Worm (Caenorhabditis elegans): ENCODE data around the gene cfim-2.

ce11 chrIV:8923381-8923780, 2.7 kb upstream of the cfim-2 start:
- TF ChIP-seq egl-27 (tag; optimal IDR thresholded peaks at IDR 0.05), result no peak
- no peak for TF ChIP-seq dmd-4 (tag; optimal IDR thresholded peaks at IDR 0.05)
- no peak for TF ChIP-seq zag-1 (tag; optimal IDR thresholded peaks at IDR 0.05)
- no peak for TF ChIP-seq mab-5 (tag; optimal IDR thresholded peaks at IDR 0.05)
- no peak for TF ChIP-seq lsy-2 (tag; optimal IDR thresholded peaks at IDR 0.05)

Data from whole organism, L2 larva.